Worm (Caenorhabditis elegans) whole organism, L3 larva: ENCODE measurements around the gene C25E10.16.

Source experiments
- aly-2 ChIP-seq: fragments of 150-350 bp; optimal IDR thresholded peaks from 2 replicates; lab custom pipeline; 2014; ENCODE audit warnings: missing biosample characterization, missing genetic modification characterization
- ama-1 ChIP-seq: fragments of 150-350 bp; optimal IDR thresholded peaks from 2 replicates; lab custom pipeline; 2018
- ceh-16 ChIP-seq: sonication (generic microtip); optimal IDR thresholded peaks from 2 replicates; lab custom pipeline; 2017; ENCODE audit warnings: missing biosample characterization, missing genetic modification characterization
- ceh-9 ChIP-seq: sonication (generic microtip); optimal IDR thresholded peaks from 2 replicates; lab custom pipeline; 2018; ENCODE audit warnings: missing biosample characterization, missing genetic modification characterization
- elt-1 ChIP-seq: fragments of 150-350 bp; optimal IDR thresholded peaks from 2 replicates; lab custom pipeline; 2014; ENCODE audit warnings: missing biosample characterization, missing genetic modification characterization
- fkh-2 ChIP-seq: fragments of 150-350 bp; optimal IDR thresholded peaks from 2 replicates; lab custom pipeline; 2014; ENCODE audit warnings: missing biosample characterization, missing genetic modification reagents, missing genetic modification characterization
- fos-1 ChIP-seq: fragments of 150-350 bp; optimal IDR thresholded peaks from 2 replicates; lab custom pipeline; 2014; ENCODE audit warnings: missing biosample characterization, missing genetic modification characterization
- nhr-11 ChIP-seq: fragments of 150-350 bp; optimal IDR thresholded peaks from 2 replicates; lab custom pipeline; 2014; ENCODE audit warnings: missing biosample characterization, missing genetic modification characterization
- nhr-237 ChIP-seq: fragments of 150-350 bp; optimal IDR thresholded peaks from 2 replicates; lab custom pipeline; 2014; ENCODE audit warnings: missing biosample characterization, missing genetic modification characterization
- nhr-25 ChIP-seq: sonication (generic microtip); optimal IDR thresholded peaks from 2 replicates; lab custom pipeline; 2017; ENCODE audit warnings: missing biosample characterization, missing genetic modification characterization
- nhr-67 ChIP-seq: fragments of 150-350 bp; optimal IDR thresholded peaks from 2 replicates; lab custom pipeline; 2014; ENCODE audit warnings: missing biosample characterization, missing genetic modification characterization
- nhr-77 ChIP-seq: fragments of 150-350 bp; optimal IDR thresholded peaks from 2 replicates; lab custom pipeline; 2014; ENCODE audit warnings: missing biosample characterization, missing genetic modification characterization
- snpc-4 ChIP-seq: fragments of 150-350 bp; optimal IDR thresholded peaks from 2 replicates; lab custom pipeline; 2014; ENCODE audit warnings: missing biosample characterization, missing genetic modification characterization

DNA sequence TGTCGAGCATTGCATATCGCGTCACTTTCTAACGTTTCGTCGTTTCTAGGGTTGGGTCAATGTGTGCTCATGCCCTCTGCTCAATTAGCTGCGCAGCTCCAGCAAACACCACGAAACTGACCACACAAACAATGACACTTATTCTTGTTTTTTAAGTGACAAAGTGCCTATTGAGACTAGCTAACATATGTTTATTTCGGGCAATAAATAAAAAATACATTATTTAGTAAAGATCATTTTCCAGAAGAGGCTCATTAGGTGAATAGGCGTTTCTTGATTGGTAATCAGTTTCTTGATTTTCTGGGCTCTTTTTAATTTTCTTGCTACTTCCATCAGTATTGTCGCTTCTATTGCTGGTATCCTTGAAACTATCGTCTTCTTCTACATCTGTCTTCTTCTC lies 10.3 kb upstream of the C25E10.16 start, which contains the start of gene T27E4.5:
- TF ChIP-seq elt-1 (tag; lab: Kevin White, UChicago) (no peak), ama-1 (lab: Kevin White, UChicago) (no peak), nhr-67 (tag; lab: Kevin White, UChicago) (no peak), nhr-11 (no peak), fos-1 (tag; lab: Kevin White, UChicago) (no peak), snpc-4 (tag; lab: Kevin White, UChicago) (no peak), aly-2 (tag; lab: Kevin White, UChicago) (no peak), ceh-9 (tag; lab: Kevin White, UChicago) (no peak), nhr-77 (tag; lab: Kevin White, UChicago) (no peak), nhr-25 (tag; lab: Kevin White, UChicago) (no peak), nhr-237 (tag; lab: Kevin White, UChicago) (no peak), fkh-2 (no peak), ceh-16 (tag; lab: Kevin White, UChicago) (no peak)
